Fruit fly (Drosophila melanogaster) whole organism, embryonic: ENCODE data around the gene CG33770.

Source experiments
- Atf6 ChIP-seq: fragments of 200-800 bp; sonication (Bioruptor generic); IDR thresholded peaks from 2 replicates; pipeline ENCODE4 v1.3.6; 2022; ENCODE audit warnings: missing biosample characterization, missing genetic modification characterization
- CG12219 ChIP-seq: fragments of 200-800 bp; sonication (Bioruptor generic); optimal IDR thresholded peaks from 3 replicates; lab custom pipeline; 2018; ENCODE audit warnings: missing biosample characterization, mild to moderate bottlenecking, missing genetic modification characterization
- CG12659 ChIP-seq: fragments of 200-800 bp; sonication (Bioruptor generic); optimal IDR thresholded peaks from 3 replicates; lab custom pipeline; 2017; ENCODE audit warnings: mild to moderate bottlenecking, missing biosample characterization, missing genetic modification reagents, missing genetic modification characterization
- CG13424 ChIP-seq: fragments of 200-800 bp; sonication (Bioruptor generic); optimal IDR thresholded peaks from 2 replicates; lab custom pipeline; 2019; ENCODE audit warnings: missing biosample characterization, mild to moderate bottlenecking, missing genetic modification characterization, moderate library complexity
- CG17359 ChIP-seq: fragments of 200-800 bp; sonication (Bioruptor generic); optimal IDR thresholded peaks from 3 replicates; lab custom pipeline; 2018; ENCODE audit warnings: missing biosample characterization, mild to moderate bottlenecking, missing genetic modification characterization, moderate library complexity
- CG32772 ChIP-seq: fragments of 200-800 bp; sonication (Bioruptor generic); IDR thresholded peaks from 2 replicates; pipeline ENCODE4 v1.3.6; 2022; ENCODE audit warnings: missing biosample characterization, missing genetic modification characterization
- CG3281 ChIP-seq: fragments of 200-800 bp; sonication (Bioruptor generic); optimal IDR thresholded peaks from 3 replicates; lab custom pipeline; 2017; ENCODE audit warnings: missing biosample characterization, mild to moderate bottlenecking, missing genetic modification characterization
- CG4854 ChIP-seq: fragments of 200-800 bp; sonication (Bioruptor generic); optimal IDR thresholded peaks from 2 replicates; lab custom pipeline; 2016; ENCODE audit warnings: missing biosample characterization, missing genetic modification characterization, inconsistent platforms
- CG6254 ChIP-seq: fragments of 200-800 bp; sonication (Bioruptor generic); optimal IDR thresholded peaks from 3 replicates; lab custom pipeline; 2017; ENCODE audit warnings: mild to moderate bottlenecking, missing biosample characterization, missing genetic modification reagents, missing genetic modification characterization
- CG6791 ChIP-seq: fragments of 200-800 bp; sonication (Bioruptor generic); IDR thresholded peaks from 3 replicates; pipeline ENCODE4 v1.3.6; 2022; ENCODE audit warnings: missing biosample characterization, missing genetic modification characterization; ENCODE audit not compliant: partially characterized antibody
- CG7928 ChIP-seq: fragments of 200-800 bp; sonication (Bioruptor generic); optimal IDR thresholded peaks from 2 replicates; lab custom pipeline; 2017; ENCODE audit warnings: missing biosample characterization, mild to moderate bottlenecking, missing genetic modification characterization
- CG9727 ChIP-seq: fragments of 200-800 bp; sonication (Bioruptor generic); optimal IDR thresholded peaks from 3 replicates; lab custom pipeline; 2017; ENCODE audit warnings: missing biosample characterization, mild to moderate bottlenecking, missing genetic modification characterization
- CoRest ChIP-seq: fragments of 200-800 bp; sonication (Bioruptor generic); optimal IDR thresholded peaks from 3 replicates; lab custom pipeline; 2018; ENCODE audit warnings: missing biosample characterization, mild to moderate bottlenecking, missing genetic modification characterization, moderate library complexity
- Dip2 ChIP-seq: fragments of 200-800 bp; sonication (Bioruptor generic); IDR thresholded peaks from 2 replicates; pipeline ENCODE4 v1.3.6; 2022; ENCODE audit warnings: missing biosample characterization, missing genetic modification characterization
- Dref ChIP-seq: fragments of 200-800 bp; sonication (Bioruptor generic); IDR thresholded peaks from 2 replicates; pipeline ENCODE4 v1.3.6; 2022; ENCODE audit warnings: missing biosample characterization, missing genetic modification characterization
- Ets65A ChIP-seq: fragments of 200-800 bp; sonication (Bioruptor generic); peaks from one replicate; lab custom pipeline; 2016; ENCODE audit warnings: missing biosample characterization, missing genetic modification characterization
- Gug ChIP-seq: fragments of 200-800 bp; sonication (Bioruptor generic); IDR thresholded peaks from 4 replicates; pipeline ENCODE4 v1.3.6; 2022; ENCODE audit warnings: missing biosample characterization, missing genetic modification characterization
- H15 ChIP-seq: fragments of 200-800 bp; sonication (Bioruptor generic); IDR thresholded peaks from 3 replicates; pipeline ENCODE4 v1.3.6; 2022; ENCODE audit warnings: missing biosample characterization, missing genetic modification characterization
- HLHmδ ChIP-seq: fragments of 200-800 bp; sonication (Bioruptor generic); optimal IDR thresholded peaks from 2 replicates; lab custom pipeline; 2018; ENCODE audit warnings: missing biosample characterization, mild to moderate bottlenecking, missing genetic modification characterization, moderate library complexity
- Hey ChIP-seq: fragments of 200-800 bp; sonication (Bioruptor generic); optimal IDR thresholded peaks from 3 replicates; lab custom pipeline; 2018; ENCODE audit warnings: missing biosample characterization, mild to moderate bottlenecking, missing genetic modification characterization
- Mad ChIP-seq: fragments of 200-800 bp; sonication (Bioruptor generic); optimal IDR thresholded peaks from 2 replicates; lab custom pipeline; 2016; ENCODE audit warnings: missing biosample characterization, missing genetic modification characterization
- Scr ChIP-seq: fragments of 200-800 bp; sonication (Bioruptor generic); IDR thresholded peaks from 2 replicates; pipeline ENCODE4 v1.3.6; 2022; ENCODE audit warnings: missing biosample characterization, missing genetic modification characterization; ENCODE audit not compliant: partially characterized antibody
- Sry-β ChIP-seq: fragments of 200-800 bp; sonication (Bioruptor generic); optimal IDR thresholded peaks from 2 replicates; lab custom pipeline; 2018; ENCODE audit warnings: missing biosample characterization, mild to moderate bottlenecking, missing genetic modification characterization, moderate library complexity
- abd-A ChIP-seq: fragments of 200-800 bp; sonication (Bioruptor generic); optimal IDR thresholded peaks from 3 replicates; lab custom pipeline; 2019; ENCODE audit warnings: missing biosample characterization, mild to moderate bottlenecking, missing genetic modification characterization, moderate library complexity
- ara ChIP-seq: fragments of 200-800 bp; sonication (Bioruptor generic); IDR thresholded peaks from 2 replicates; pipeline ENCODE4 v1.3.6; 2022; ENCODE audit warnings: missing biosample characterization, missing genetic modification characterization
- bcd ChIP-seq: fragments of 200-800 bp; sonication (Bioruptor generic); optimal IDR thresholded peaks from 2 replicates; lab custom pipeline; 2017; ENCODE audit warnings: missing biosample characterization, mild to moderate bottlenecking, missing genetic modification characterization
- br ChIP-seq: fragments of >200 bp; optimal IDR thresholded peaks from 2 replicates; lab custom pipeline; 2017
- danr ChIP-seq: fragments of 200-800 bp; sonication (Bioruptor generic); IDR thresholded peaks from 2 replicates; pipeline ENCODE4 v1.3.6; 2022; ENCODE audit warnings: missing biosample characterization, missing genetic modification characterization
- ems ChIP-seq: fragments of 200-800 bp; sonication (Bioruptor generic); optimal IDR thresholded peaks from 3 replicates; lab custom pipeline; 2016; ENCODE audit warnings: missing biosample characterization, missing genetic modification characterization
- grau ChIP-seq: fragments of 200-800 bp; optimal IDR thresholded peaks from 3 replicates; lab custom pipeline; 2019; ENCODE audit warnings: missing biosample characterization, mild to moderate bottlenecking, missing genetic modification characterization, moderate library complexity
- grn ChIP-seq: fragments of 200-800 bp; sonication (Bioruptor generic); optimal IDR thresholded peaks from 3 replicates; lab custom pipeline; 2017; ENCODE audit warnings: missing biosample characterization, missing genetic modification characterization
- gro ChIP-seq: fragments of 200-800 bp; sonication (Bioruptor generic); optimal IDR thresholded peaks from 2 replicates; lab custom pipeline; 2016; ENCODE audit warnings: missing biosample characterization, missing genetic modification characterization
- hb ChIP-seq: fragments of 200-800 bp; sonication (Bioruptor generic); IDR thresholded peaks from 3 replicates; pipeline ENCODE4 v1.3.6; 2022; ENCODE audit warnings: missing biosample characterization, missing genetic modification characterization; ENCODE audit not compliant: partially characterized antibody
- hth ChIP-seq: fragments of >200 bp; optimal IDR thresholded peaks from 2 replicates; lab custom pipeline; 2017; ENCODE audit warnings: inconsistent platforms
- oc ChIP-seq: fragments of 200-800 bp; sonication (Bioruptor generic); optimal IDR thresholded peaks from 2 replicates; lab custom pipeline; 2018; ENCODE audit warnings: missing biosample characterization, mild to moderate bottlenecking, missing genetic modification characterization, moderate library complexity
- onecut ChIP-seq: fragments of 200-800 bp; sonication (Bioruptor generic); IDR thresholded peaks from 2 replicates; pipeline ENCODE4 v1.3.6; 2022; ENCODE audit warnings: missing biosample characterization, missing genetic modification characterization
- pnt ChIP-seq: fragments of 200-800 bp; sonication (Bioruptor generic); optimal IDR thresholded peaks from 3 replicates; lab custom pipeline; 2016; ENCODE audit warnings: missing biosample characterization, missing genetic modification characterization
- pros ChIP-seq: fragments of 200-800 bp; sonication (Bioruptor generic); optimal IDR thresholded peaks from 3 replicates; lab custom pipeline; 2019; ENCODE audit warnings: missing biosample characterization, mild to moderate bottlenecking, missing genetic modification characterization, moderate library complexity
- pum ChIP-seq: fragments of 200-800 bp; sonication (Bioruptor generic); optimal IDR thresholded peaks from 2 replicates; lab custom pipeline; 2016; ENCODE audit warnings: missing biosample characterization, missing genetic modification characterization
- pzg ChIP-seq: fragments of 200-800 bp; sonication (Bioruptor generic); optimal IDR thresholded peaks from 3 replicates; lab custom pipeline; 2018; ENCODE audit warnings: missing biosample characterization, mild to moderate bottlenecking, missing genetic modification characterization, moderate library complexity
- rib ChIP-seq: fragments of 200-800 bp; sonication (Bioruptor generic); IDR thresholded peaks from 2 replicates; pipeline ENCODE4 v1.3.6; 2022; ENCODE audit warnings: missing biosample characterization, missing genetic modification characterization
- ssp ChIP-seq: fragments of 200-800 bp; sonication (Bioruptor generic); IDR thresholded peaks from 2 replicates; pipeline ENCODE4 v1.3.6; 2022; ENCODE audit warnings: missing biosample characterization, missing genetic modification characterization

CG33770 gene

DNA sequence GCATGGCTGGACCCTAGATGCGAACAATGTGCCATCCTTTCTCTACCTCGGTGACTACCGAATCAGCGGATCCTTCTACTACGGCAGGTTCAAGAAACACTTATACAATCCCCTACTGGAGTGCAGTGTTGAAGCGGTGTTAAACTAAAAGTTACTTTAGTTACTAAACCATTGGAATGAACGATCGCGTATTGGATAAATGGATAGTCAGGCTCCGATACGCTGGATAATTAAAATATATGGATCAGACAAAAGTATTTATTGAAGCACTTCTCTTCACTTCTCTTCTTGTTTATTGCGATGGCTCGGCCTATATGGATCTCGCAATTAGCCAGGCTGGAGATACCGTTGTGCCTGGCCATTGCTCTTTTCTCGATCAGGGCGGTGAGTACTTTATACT, at the start of gene CG33770:
Gene CG33770, plus strand, starts transcription at position 301 of the 400 bp plus-strand sequence.
- no peak for TF ChIP-seq CG17359 (tag; lab: Kevin White, UChicago)
- TF ChIP-seq pnt (GFP tag; lab: Kevin White, UChicago), result no peak
- TF ChIP-seq Scr, result no peak
- TF ChIP-seq CG3281 (GFP tag; lab: Kevin White, UChicago), result no peak
- TF ChIP-seq ara (GFP tag; lab: Robert Waterston, UW), result no peak
- no peak for TF ChIP-seq Dip2 (GFP tag; lab: Robert Waterston, UW)
- no peak for TF ChIP-seq br
- no peak for TF ChIP-seq ems (GFP tag; lab: Kevin White, UChicago)
- TF ChIP-seq CG6791 (GFP tag; lab: Robert Waterston, UW), result no peak
- TF ChIP-seq Atf6 (GFP tag; lab: Robert Waterston, UW), result no peak
- TF ChIP-seq CG4854, result no peak
- no peak for TF ChIP-seq pum (GFP tag; lab: Kevin White, UChicago)
- no peak for TF ChIP-seq HLHmδ (GFP tag; lab: Kevin White, UChicago)
- no peak for TF ChIP-seq CoRest (tag; lab: Kevin White, UChicago)
- TF ChIP-seq CG12659 (GFP tag; lab: Kevin White, UChicago), result no peak
- TF ChIP-seq Sry-β, result no peak
- TF ChIP-seq CG13424, result no peak
- TF ChIP-seq gro, result no peak
- TF ChIP-seq, all 482 proteins: peak for 0

DNA sequence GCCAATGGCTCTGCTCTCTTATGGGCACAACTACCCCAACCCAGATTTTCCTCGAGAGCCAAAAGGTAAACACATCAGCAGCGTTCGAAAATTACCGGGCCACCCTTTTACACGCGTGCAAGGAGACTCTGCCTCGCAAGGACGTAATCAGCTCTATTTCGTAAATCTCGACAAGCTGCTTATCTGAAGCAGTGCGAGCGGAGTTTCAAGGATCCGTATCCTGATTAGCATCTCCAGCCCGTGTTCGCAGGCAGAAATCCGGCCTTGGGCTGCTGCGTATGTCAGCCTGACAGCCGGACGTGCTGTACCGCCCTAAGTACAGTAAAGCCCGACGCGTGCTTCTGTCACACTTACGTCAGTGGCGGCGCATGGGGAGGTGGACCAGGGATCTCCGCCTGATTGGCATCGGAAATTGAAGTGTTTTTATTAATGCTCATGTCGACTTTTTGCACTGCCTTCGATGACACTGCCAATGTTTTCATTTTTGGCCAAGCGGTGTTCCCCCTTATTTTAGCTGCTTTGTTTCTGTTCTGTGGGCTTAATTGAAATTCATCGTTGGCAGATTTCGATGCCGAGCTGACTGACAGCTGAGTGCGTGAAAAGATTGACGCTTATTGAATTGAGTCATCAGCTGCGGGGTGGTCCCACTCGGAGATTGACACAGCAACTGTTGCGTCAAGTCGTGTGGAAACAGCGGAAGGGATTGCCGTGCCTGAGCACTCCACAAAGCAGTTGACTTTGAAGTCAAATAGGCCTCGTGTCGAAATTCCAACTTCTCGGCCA, 42.6 kb upstream of the CG33770 start, which contains the start of gene ND-B14.5AL:
Gene ND-B14.5AL, plus strand, starts transcription at position 733 of the 783 bp plus-strand sequence.
- TF ChIP-seq oc (tag; lab: Kevin White, UChicago), result peak; percentile 81
- no peak for TF ChIP-seq pzg (GFP tag; lab: Kevin White, UChicago)
- no peak for TF ChIP-seq bcd (GFP tag; lab: Kevin White, UChicago)
- TF ChIP-seq Ets65A, result peak; percentile 40
- peak; percentile 30 for TF ChIP-seq pros (GFP tag; lab: Kevin White, UChicago)
- TF ChIP-seq grau (tag; lab: Kevin White, UChicago), result peak; percentile 28
- no peak for TF ChIP-seq CG7928 (GFP tag; lab: Kevin White, UChicago)
- no peak for TF ChIP-seq ssp
- TF ChIP-seq H15 (GFP tag; lab: Robert Waterston, UW), result 0 out of 3 replicates have a peak, but pooled peaks have one; percentile 14
- no peak for TF ChIP-seq Mad (GFP tag; lab: Kevin White, UChicago)
- peak; percentile 72 for TF ChIP-seq grn (GFP tag; lab: Kevin White, UChicago)
- no peak for TF ChIP-seq CG32772 (GFP tag; lab: Robert Waterston, UW)
- TF ChIP-seq Gug (GFP tag; lab: Robert Waterston, UW), result no peak
- TF ChIP-seq hth (lab: Kevin White, UChicago), result no peak
- TF ChIP-seq Hey (tag; lab: Kevin White, UChicago), result peak; percentile 93
- TF ChIP-seq danr (GFP tag; lab: Robert Waterston, UW), result no peak

DNA sequence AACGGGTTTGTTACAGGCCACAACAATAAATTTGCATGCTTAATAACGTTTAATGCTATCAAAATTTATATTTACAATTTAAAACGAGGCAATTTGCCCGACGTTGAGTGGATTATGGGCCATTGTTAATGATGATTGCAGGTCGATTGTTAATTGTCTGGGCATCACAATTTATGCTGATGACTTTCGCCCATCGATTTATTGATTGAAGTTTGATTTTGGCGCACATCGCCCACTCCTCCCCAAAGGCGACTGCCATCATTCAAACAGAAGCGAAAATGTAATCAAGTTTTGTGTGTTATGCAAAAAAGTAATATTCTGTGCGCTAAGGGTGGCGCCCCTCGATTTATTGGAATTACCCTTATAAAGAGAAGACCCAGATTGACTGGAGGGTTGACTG, 41.4 kb upstream of the CG33770 start:
- TF ChIP-seq rib (GFP tag; lab: Robert Waterston, UW) (no peak), CG12219 (GFP tag; lab: Kevin White, UChicago) (no peak), CG6254 (peak; percentile 11), abd-A (tag; lab: Kevin White, UChicago) (peak; percentile 44), Dref (no peak), CG9727 (no peak), onecut (peak; percentile 92), hb (no peak)
